Worm (Caenorhabditis elegans) whole organism, L3 larva: ENCODE results near the gene C18E9.7.

Source experiments
- R02D3.7 ChIP-seq: fragments of 150-350 bp; optimal IDR thresholded peaks from 2 replicates; lab custom pipeline; 2014; ENCODE audit warnings: missing biosample characterization, missing genetic modification characterization
- ZK546.5 ChIP-seq: sonication (generic microtip); optimal IDR thresholded peaks from 2 replicates; lab custom pipeline; 2017; ENCODE audit warnings: missing biosample characterization, missing genetic modification characterization
- aly-2 ChIP-seq: fragments of 150-350 bp; optimal IDR thresholded peaks from 2 replicates; lab custom pipeline; 2014; ENCODE audit warnings: missing biosample characterization, missing genetic modification characterization
- ama-1 ChIP-seq: fragments of 150-350 bp; optimal IDR thresholded peaks from 2 replicates; lab custom pipeline; 2018
- ceh-16 ChIP-seq: sonication (generic microtip); optimal IDR thresholded peaks from 2 replicates; lab custom pipeline; 2017; ENCODE audit warnings: missing biosample characterization, missing genetic modification characterization
- ceh-28 ChIP-seq: fragments of 150-350 bp; optimal IDR thresholded peaks from 2 replicates; lab custom pipeline; 2014; ENCODE audit warnings: missing biosample characterization, missing genetic modification reagents, missing genetic modification characterization
- ceh-82 ChIP-seq: fragments of 150-350 bp; optimal IDR thresholded peaks from 2 replicates; lab custom pipeline; 2014; ENCODE audit warnings: missing biosample characterization, missing genetic modification characterization
- ceh-9 ChIP-seq: sonication (generic microtip); optimal IDR thresholded peaks from 2 replicates; lab custom pipeline; 2018; ENCODE audit warnings: missing biosample characterization, missing genetic modification characterization
- daf-12 ChIP-seq: fragments of 150-350 bp; optimal IDR thresholded peaks from 2 replicates; lab custom pipeline; 2014; ENCODE audit warnings: missing biosample characterization, missing genetic modification reagents, missing genetic modification characterization
- egl-27 ChIP-seq: sonication (generic microtip); optimal IDR thresholded peaks from 4 replicates; lab custom pipeline; 2017; ENCODE audit warnings: missing biosample characterization, missing genetic modification reagents, missing genetic modification characterization
- egl-5 ChIP-seq: fragments of 150-350 bp; optimal IDR thresholded peaks from 2 replicates; lab custom pipeline; 2017; ENCODE audit warnings: missing biosample characterization, missing genetic modification reagents, missing genetic modification characterization, inconsistent platforms
- elt-1 ChIP-seq: fragments of 150-350 bp; optimal IDR thresholded peaks from 2 replicates; lab custom pipeline; 2014; ENCODE audit warnings: missing biosample characterization, missing genetic modification characterization
- elt-2 ChIP-seq: sonication (generic microtip); optimal IDR thresholded peaks from 2 replicates; lab custom pipeline; 2016; ENCODE audit warnings: missing genetic modification reagents, mild to moderate bottlenecking, missing genetic modification characterization, missing compliant biosample characterization
- elt-3 ChIP-seq, 3 experiments: fragments of 150-350 bp in 1 of 3; sonication (generic microtip) in 2 of 3; optimal IDR thresholded peaks; 2 replicates in 2 of 3; 4 replicates in 1 of 3; lab custom pipeline; 2014 to 2017; ENCODE audit warnings: missing biosample characterization in 3 of 3, missing genetic modification characterization in 3 of 3
- eor-1 ChIP-seq, 2 experiments: fragments of 150-350 bp; optimal IDR thresholded peaks; 2 replicates each; lab custom pipeline; 2014 to 2018; ENCODE audit warnings: missing biosample characterization in 2 of 2, missing genetic modification characterization in 2 of 2
- fkh-10 ChIP-seq: sonication (generic microtip); optimal IDR thresholded peaks from 2 replicates; lab custom pipeline; 2017; ENCODE audit warnings: missing biosample characterization, missing genetic modification reagents, missing genetic modification characterization
- hmg-11 ChIP-seq: sonication (generic microtip); optimal IDR thresholded peaks from 2 replicates; lab custom pipeline; 2016; ENCODE audit warnings: missing genetic modification characterization, missing compliant biosample characterization
- jun-1 ChIP-seq: fragments of 150-350 bp; optimal IDR thresholded peaks from 2 replicates; lab custom pipeline; 2014; ENCODE audit warnings: missing biosample characterization, missing genetic modification reagents, missing genetic modification characterization
- lin-15B ChIP-seq: fragments of 150-350 bp; optimal IDR thresholded peaks from 2 replicates; lab custom pipeline; 2014; ENCODE audit warnings: missing biosample characterization, missing genetic modification characterization
- lsy-12 ChIP-seq: sonication (generic microtip); optimal IDR thresholded peaks from 2 replicates; lab custom pipeline; 2016; ENCODE audit warnings: mild to moderate bottlenecking, missing genetic modification characterization, missing compliant biosample characterization
- mdl-1 ChIP-seq: fragments of 150-350 bp; optimal IDR thresholded peaks from 2 replicates; lab custom pipeline; 2014; ENCODE audit warnings: missing biosample characterization, missing genetic modification characterization
- mml-1 ChIP-seq: fragments of 150-350 bp; sonication (generic microtip); optimal IDR thresholded peaks from 3 replicates; lab custom pipeline; 2014; ENCODE audit warnings: missing biosample characterization, missing genetic modification characterization
- nfya-1 ChIP-seq: sonication (generic microtip); optimal IDR thresholded peaks from 2 replicates; lab custom pipeline; 2017; ENCODE audit warnings: missing genetic modification characterization, mild to moderate bottlenecking, missing compliant biosample characterization, antibody characterized with exemption, moderate library complexity; ENCODE audit not compliant: insufficient read depth
- nhr-23 ChIP-seq: fragments of 150-350 bp; optimal IDR thresholded peaks from 2 replicates; lab custom pipeline; 2014; ENCODE audit warnings: missing biosample characterization, missing genetic modification reagents, missing genetic modification characterization
- nhr-237 ChIP-seq: fragments of 150-350 bp; optimal IDR thresholded peaks from 2 replicates; lab custom pipeline; 2014; ENCODE audit warnings: missing biosample characterization, missing genetic modification characterization
- nhr-25 ChIP-seq: sonication (generic microtip); optimal IDR thresholded peaks from 2 replicates; lab custom pipeline; 2017; ENCODE audit warnings: missing biosample characterization, missing genetic modification characterization
- nhr-28 ChIP-seq: fragments of 150-350 bp; optimal IDR thresholded peaks from 2 replicates; lab custom pipeline; 2014; ENCODE audit warnings: missing biosample characterization, missing genetic modification characterization
- nhr-43 ChIP-seq: sonication (generic microtip); optimal IDR thresholded peaks from 2 replicates; lab custom pipeline; 2016; ENCODE audit warnings: mild to moderate bottlenecking, missing genetic modification characterization, missing compliant biosample characterization; ENCODE audit not compliant: poor library complexity, severe bottlenecking
- nhr-67 ChIP-seq: fragments of 150-350 bp; optimal IDR thresholded peaks from 2 replicates; lab custom pipeline; 2014; ENCODE audit warnings: missing biosample characterization, missing genetic modification characterization
- nhr-76 ChIP-seq: fragments of 150-350 bp; sonication (generic microtip); optimal IDR thresholded peaks from 5 replicates; lab custom pipeline; 2014; ENCODE audit warnings: missing biosample characterization, missing genetic modification characterization
- nhr-77 ChIP-seq: fragments of 150-350 bp; optimal IDR thresholded peaks from 2 replicates; lab custom pipeline; 2014; ENCODE audit warnings: missing biosample characterization, missing genetic modification characterization
- pha-4 ChIP-seq: fragments of 150-350 bp; optimal IDR thresholded peaks from 2 replicates; lab custom pipeline; 2014; ENCODE audit warnings: missing biosample characterization, missing genetic modification reagents, missing genetic modification characterization
- pqm-1 ChIP-seq: fragments of 150-350 bp; optimal IDR thresholded peaks from 2 replicates; lab custom pipeline; 2017; ENCODE audit warnings: missing biosample characterization, missing genetic modification characterization, inconsistent platforms
- sea-2 ChIP-seq: fragments of 150-350 bp; sonication (generic microtip); optimal IDR thresholded peaks from 4 replicates; lab custom pipeline; 2014; ENCODE audit warnings: missing biosample characterization, missing genetic modification reagents, missing genetic modification characterization
- skn-1 ChIP-seq: fragments of 150-350 bp; optimal IDR thresholded peaks from 2 replicates; lab custom pipeline; 2014; ENCODE audit warnings: missing biosample characterization, missing genetic modification characterization
- snpc-4 ChIP-seq: fragments of 150-350 bp; optimal IDR thresholded peaks from 2 replicates; lab custom pipeline; 2014; ENCODE audit warnings: missing biosample characterization, missing genetic modification characterization
- tbx-2 ChIP-seq: sonication (generic microtip); optimal IDR thresholded peaks from 2 replicates; lab custom pipeline; 2016; ENCODE audit warnings: mild to moderate bottlenecking, missing genetic modification characterization, missing compliant biosample characterization
- unc-39 ChIP-seq: sonication (generic microtip); optimal IDR thresholded peaks from 4 replicates; lab custom pipeline; 2017; ENCODE audit warnings: missing biosample characterization, missing genetic modification characterization
- unc-62 ChIP-seq: fragments of 150-350 bp; sonication (generic microtip); optimal IDR thresholded peaks from 4 replicates; lab custom pipeline; 2014; ENCODE audit warnings: missing biosample characterization, missing genetic modification reagents, missing genetic modification characterization
- zag-1 ChIP-seq: fragments of 150-350 bp; optimal IDR thresholded peaks from 2 replicates; lab custom pipeline; 2014; ENCODE audit warnings: missing biosample characterization, missing genetic modification characterization
- ztf-11 ChIP-seq: fragments of 150-350 bp; optimal IDR thresholded peaks from 2 replicates; lab custom pipeline; 2014; ENCODE audit warnings: missing biosample characterization, missing genetic modification characterization
- ztf-4 ChIP-seq: fragments of 150-350 bp; optimal IDR thresholded peaks from 2 replicates; lab custom pipeline; 2014; ENCODE audit warnings: missing biosample characterization, missing genetic modification characterization

Gene C18E9.7

DNA sequence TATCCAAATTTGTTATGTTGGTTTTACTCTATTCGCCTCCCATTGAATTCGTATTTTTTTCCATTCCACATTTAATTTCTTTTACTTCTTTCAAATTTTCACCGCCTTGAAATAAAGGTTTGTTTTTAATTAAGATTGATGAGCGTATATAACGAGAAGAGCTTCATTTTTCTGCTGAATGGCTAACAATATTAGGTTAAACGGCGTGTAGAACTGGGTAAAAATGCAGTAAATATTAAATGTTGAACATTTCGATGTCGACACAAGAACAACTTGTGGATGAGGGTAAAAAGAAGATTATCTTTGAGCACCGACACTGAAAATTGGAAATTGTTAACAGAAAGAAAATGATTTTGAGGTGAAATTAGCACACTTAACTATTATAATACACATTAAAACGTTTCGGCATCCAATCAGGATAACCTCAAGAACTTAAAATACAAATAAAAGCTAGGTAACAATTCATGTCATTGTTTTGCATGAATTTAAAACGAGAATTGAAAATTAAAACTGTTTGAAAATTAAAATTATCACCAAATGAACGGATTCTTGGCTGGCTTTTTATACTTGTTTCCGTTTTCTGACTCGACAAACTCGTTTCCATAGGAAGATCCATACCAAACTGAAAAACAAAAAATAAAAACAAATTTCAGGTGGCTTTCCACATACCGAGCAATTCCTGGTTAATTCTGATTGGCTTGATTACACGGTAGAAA lies 43.5 kb downstream of the C18E9.7 start:
- TF ChIP-seq aly-2 (tag; lab: Kevin White, UChicago) (no peak), nfya-1 (tag; lab: Kevin White, UChicago) (no peak), unc-62 (GFP tag; lab: Kevin White, UChicago) (no peak), elt-2 (tag; lab: Kevin White, UChicago) (no peak), ZK546.5 (tag; lab: Kevin White, UChicago) (no peak), tbx-2 (no peak), unc-39 (tag; lab: Kevin White, UChicago) (no peak), ztf-4 (no peak), hmg-11 (tag; lab: Kevin White, UChicago) (no peak), nhr-25 (tag; lab: Kevin White, UChicago) (no peak)

DNA sequence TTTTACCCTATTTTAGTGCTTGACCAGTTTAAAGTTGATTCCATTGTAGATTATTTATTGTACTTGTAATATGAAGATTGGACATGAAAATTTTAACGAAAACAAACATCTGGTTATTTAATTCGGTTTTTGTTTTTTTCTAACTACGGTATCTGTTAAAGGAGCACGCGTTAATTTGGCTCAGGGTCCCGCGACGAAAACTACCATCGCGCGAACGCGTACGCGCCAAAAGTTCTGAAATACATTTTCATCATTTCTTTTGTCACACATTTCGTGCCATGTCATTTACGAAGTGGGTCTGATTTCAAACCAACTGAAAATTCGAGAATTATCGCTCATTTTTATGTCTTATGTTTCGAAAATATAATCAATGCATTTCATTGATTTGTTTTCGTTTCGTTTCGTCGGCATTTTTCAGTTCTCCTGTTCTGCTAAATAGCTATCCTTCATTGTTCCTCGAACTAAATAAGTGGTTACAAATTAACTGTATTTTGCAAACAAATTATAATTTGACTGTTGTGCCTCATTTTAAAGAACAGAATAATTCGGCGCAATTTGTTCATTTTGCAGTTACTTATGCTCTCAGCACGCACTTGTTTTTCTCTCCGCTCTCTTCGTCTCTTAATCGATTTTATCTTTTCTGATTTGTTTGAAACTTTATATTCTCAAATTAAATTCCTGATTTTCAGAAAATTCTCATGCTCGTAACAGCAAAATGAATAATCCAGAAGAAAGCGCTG lies 48.7 kb downstream of the C18E9.7 start, which contains the start of gene T21B10.3:
Gene T21B10.3 (plus strand): TSS at position 690 of the 740 bp plus-strand sequence.
- TF ChIP-seq ztf-11 (tag; lab: Kevin White, UChicago) (no peak), lin-15B (tag; lab: Kevin White, UChicago) (no peak), nfya-1 (tag; lab: Kevin White, UChicago) (peak; percentile 4), hmg-11 (tag; lab: Kevin White, UChicago) (peak; percentile 31), R02D3.7 (tag; lab: Kevin White, UChicago) (peak; percentile 33), egl-27 (tag; lab: Kevin White, UChicago) (no peak), ama-1 (lab: Kevin White, UChicago) (peak; percentile 96), nhr-43 (peak; percentile 15)
- TF ChIP-seq, all 47 proteins: peak for 5

DNA sequence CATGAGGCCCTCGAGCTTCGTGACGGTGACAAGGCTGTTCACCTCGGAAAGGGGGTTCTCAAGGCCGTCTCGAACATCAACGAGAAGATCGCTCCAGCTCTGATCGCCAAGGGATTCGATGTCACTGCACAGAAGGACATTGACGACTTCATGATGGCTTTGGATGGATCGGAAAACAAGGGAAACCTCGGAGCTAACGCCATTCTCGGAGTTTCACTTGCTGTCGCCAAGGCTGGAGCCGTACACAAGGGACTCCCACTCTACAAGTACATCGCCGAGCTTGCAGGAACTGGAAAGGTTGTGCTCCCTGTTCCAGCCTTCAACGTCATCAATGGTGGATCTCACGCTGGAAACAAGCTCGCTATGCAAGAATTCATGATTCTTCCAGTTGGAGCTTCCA lies 50.2 kb downstream of the C18E9.7 start:
- no peak for TF ChIP-seq fkh-10 (GFP tag; lab: Kevin White, UChicago)

DNA sequence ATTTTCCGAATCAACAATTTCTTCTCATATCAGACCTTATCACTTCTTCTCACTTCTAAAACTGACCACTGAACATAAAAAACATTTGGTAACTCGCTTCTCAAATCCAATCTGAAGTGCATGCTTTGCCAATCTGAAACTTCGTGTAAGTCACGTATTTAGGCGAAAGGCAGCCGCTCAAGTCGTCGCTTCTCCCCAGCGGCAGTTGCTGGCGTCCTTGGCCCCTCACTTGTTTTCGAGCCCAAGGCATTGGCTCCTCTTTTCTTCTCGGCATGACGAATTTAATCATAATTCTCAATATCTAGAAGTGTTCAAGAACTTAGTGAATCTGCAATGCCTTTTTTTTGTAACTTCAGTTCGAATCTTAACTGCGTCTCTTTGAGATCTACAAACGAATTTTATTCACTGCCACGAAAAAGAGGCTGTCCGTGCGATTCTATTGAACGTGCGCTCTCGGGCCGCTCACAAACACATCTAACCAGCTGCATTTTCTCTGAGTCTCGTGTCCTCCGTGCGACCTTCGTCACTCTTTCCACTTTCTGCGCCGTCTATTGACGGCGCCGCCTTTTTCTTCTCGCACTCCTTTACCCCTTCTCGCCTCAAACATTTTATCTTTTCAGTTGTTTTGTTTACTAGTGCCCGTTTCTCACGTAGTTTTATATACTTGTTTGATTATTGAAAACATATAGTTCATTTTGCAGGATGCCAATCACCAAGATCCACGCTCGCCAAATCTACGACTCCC lies 51.0 kb downstream of the C18E9.7 start:
- no peak for TF ChIP-seq egl-27 (tag; lab: Kevin White, UChicago)
- peak; percentile 28 for TF ChIP-seq nhr-25 (tag; lab: Kevin White, UChicago)
- no peak for TF ChIP-seq ceh-16 (tag; lab: Kevin White, UChicago)
- TF ChIP-seq hmg-11 (tag; lab: Kevin White, UChicago): peak; percentile 42
- no peak for TF ChIP-seq snpc-4 (tag; lab: Kevin White, UChicago)
- TF ChIP-seq elt-3 (tag; optimal IDR thresholded peaks at IDR 0.05; lab: Kevin White, UChicago): no peak
- TF ChIP-seq daf-12 (tag; lab: Kevin White, UChicago): no peak
- TF ChIP-seq nhr-77 (tag; lab: Kevin White, UChicago): no peak
- no peak for TF ChIP-seq nhr-43
- TF ChIP-seq zag-1 (tag; lab: Kevin White, UChicago): no peak
- TF ChIP-seq nhr-28: no peak
- TF ChIP-seq nhr-23: no peak
- TF ChIP-seq pha-4 (tag; lab: Kevin White, UChicago): peak; percentile 60
- no peak for TF ChIP-seq ceh-82
- peak; percentile 41 for TF ChIP-seq egl-5 (tag; lab: Kevin White, UChicago)
- TF ChIP-seq skn-1 (tag; lab: Kevin White, UChicago): no peak
- no peak for TF ChIP-seq nhr-76 (tag; lab: Kevin White, UChicago)
- no peak for TF ChIP-seq unc-62 (GFP tag; lab: Kevin White, UChicago)
- peak; percentile 13 for TF ChIP-seq lin-15B (tag; lab: Kevin White, UChicago)
- no peak for TF ChIP-seq pqm-1
- TF ChIP-seq eor-1 (tag; optimal IDR thresholded peaks at IDR 0.05; lab: Kevin White, UChicago): no peak
- no peak for TF ChIP-seq nhr-237 (tag; lab: Kevin White, UChicago)
- no peak for TF ChIP-seq elt-1
- TF ChIP-seq ztf-11 (tag; lab: Kevin White, UChicago): no peak
- TF ChIP-seq lsy-12 (tag; lab: Kevin White, UChicago): no peak
- peak; percentile 48 for TF ChIP-seq nfya-1 (tag; lab: Kevin White, UChicago)
- no peak for TF ChIP-seq jun-1
- no peak for TF ChIP-seq sea-2 (GFP tag; lab: Kevin White, UChicago)
- peak; percentile 27 for TF ChIP-seq elt-2 (tag; lab: Kevin White, UChicago)
- no peak for TF ChIP-seq ZK546.5 (tag; lab: Kevin White, UChicago)
- TF ChIP-seq nhr-67 (tag; lab: Kevin White, UChicago): no peak
- TF ChIP-seq fkh-10 (GFP tag; lab: Kevin White, UChicago): no peak
- TF ChIP-seq mdl-1 (tag; lab: Kevin White, UChicago): no peak
- TF ChIP-seq mml-1 (tag; lab: Kevin White, UChicago): no peak
- no peak for TF ChIP-seq ceh-9 (tag; lab: Kevin White, UChicago)
- TF ChIP-seq ceh-28 (tag; lab: Kevin White, UChicago): no peak
